Fruit fly (Drosophila melanogaster) whole organism, embryonic: ENCODE measurements around the gene ECSIT.

Experiments used
- BEAF-32 ChIP-seq: fragments of 200-800 bp; sonication (Bioruptor generic); optimal IDR thresholded peaks from 3 replicates; lab custom pipeline; 2017; ENCODE audit warnings: missing biosample characterization, missing genetic modification characterization, mild to moderate bottlenecking, moderate library complexity, missing genetic modification reagents
- CG2889 ChIP-seq: fragments of 200-800 bp; sonication (Bioruptor generic); IDR thresholded peaks from 3 replicates; pipeline ENCODE4 v1.3.6; 2022; ENCODE audit warnings: missing biosample characterization, missing genetic modification characterization
- CG31365 ChIP-seq: fragments of 200-800 bp; sonication (Bioruptor generic); optimal IDR thresholded peaks from 2 replicates; lab custom pipeline; 2018; ENCODE audit warnings: missing biosample characterization, mild to moderate bottlenecking, missing genetic modification characterization
- Dad ChIP-seq: fragments of 200-800 bp; sonication (Bioruptor generic); optimal IDR thresholded peaks from 3 replicates; lab custom pipeline; 2016; ENCODE audit warnings: missing biosample characterization, missing genetic modification characterization
- Lpt ChIP-seq: fragments of >200 bp; optimal IDR thresholded peaks from 2 replicates; lab custom pipeline; 2018; ENCODE audit warnings: missing biosample characterization, missing genetic modification characterization
- Usf ChIP-seq: fragments of 200-800 bp; sonication (Bioruptor generic); optimal IDR thresholded peaks from 2 replicates; lab custom pipeline; 2017; ENCODE audit warnings: missing genotype, missing biosample characterization, missing genetic modification characterization
- ash1 ChIP-seq: fragments of 200-800 bp; sonication (Bioruptor generic); optimal IDR thresholded peaks from 2 replicates; lab custom pipeline; 2018; ENCODE audit warnings: missing biosample characterization, mild to moderate bottlenecking, missing genetic modification characterization
- esg ChIP-seq: fragments of 200-800 bp; sonication (Bioruptor generic); conservative IDR thresholded peaks from 2 replicates; pipeline ENCODE4 v1.3.6; 2022; ENCODE audit warnings: missing biosample characterization, missing genetic modification characterization
- h ChIP-seq: fragments of >200 bp; optimal IDR thresholded peaks from 2 replicates; lab custom pipeline; 2017
- jing ChIP-seq: fragments of 200-800 bp; sonication (Bioruptor generic); optimal IDR thresholded peaks from 2 replicates; lab custom pipeline; 2018; ENCODE audit warnings: missing biosample characterization, mild to moderate bottlenecking, missing genetic modification characterization
- pum ChIP-seq: fragments of 200-800 bp; sonication (Bioruptor generic); optimal IDR thresholded peaks from 2 replicates; lab custom pipeline; 2016; ENCODE audit warnings: missing biosample characterization, missing genetic modification characterization
- sima ChIP-seq: fragments of 200-800 bp; sonication (Bioruptor generic); optimal IDR thresholded peaks from 2 replicates; lab custom pipeline; 2016; ENCODE audit warnings: missing biosample characterization, missing genetic modification characterization
- sug ChIP-seq: fragments of 200-800 bp; optimal IDR thresholded peaks from 2 replicates; lab custom pipeline; 2019; ENCODE audit warnings: missing biosample characterization, mild to moderate bottlenecking, missing genetic modification characterization, moderate library complexity

dm6 chr3R:5877367-5877766 lies 21.0 kb downstream of the ECSIT start:
- TF ChIP-seq Usf (no peak), Dad (GFP tag; lab: Kevin White, UChicago) (no peak), pum (GFP tag; lab: Kevin White, UChicago) (no peak), Lpt (GFP tag; lab: Kevin White, UChicago) (no peak), h (lab: Kevin White, UChicago) (no peak), sima (GFP tag; lab: Kevin White, UChicago) (no peak), sug (tag; lab: Kevin White, UChicago) (no peak), BEAF-32 (no peak), CG2889 (GFP tag; lab: Robert Waterston, UW) (no peak), esg (GFP tag; lab: Robert Waterston, UW) (no peak), jing (GFP tag; lab: Kevin White, UChicago) (no peak), CG31365 (tag; lab: Kevin White, UChicago) (no peak), ash1 (GFP tag; lab: Kevin White, UChicago) (no peak)
